Worm (Caenorhabditis elegans) whole organism, L2 larva: Measurements from ENCODE around the gene stn-2.
A peak's percentile ranks its signal among the peaks of the same experiment; 100 is the strongest.
"Not testable (repeated sequence)": the region's sequence is repeated elsewhere in the genome, so short reads cannot be mapped to it uniquely, and the experiment has no call there.

ENCODE experiments used
- C34F6.9 ChIP-seq: fragments of 150-350 bp; optimal IDR thresholded peaks from 2 replicates; lab custom pipeline; 2014; ENCODE audit warnings: missing biosample characterization, missing genetic modification characterization
- F13H6.1 ChIP-seq: sonication (generic microtip); optimal IDR thresholded peaks from 2 replicates; lab custom pipeline; 2016; ENCODE audit warnings: missing genetic modification characterization, missing compliant biosample characterization
- R02D3.7 ChIP-seq: fragments of 150-350 bp; optimal IDR thresholded peaks from 2 replicates; lab custom pipeline; 2014; ENCODE audit warnings: missing biosample characterization, missing genetic modification characterization
- Y55F3AM.14 ChIP-seq: fragments of 200-800 bp; sonication (Bioruptor generic); optimal IDR thresholded peaks from 2 replicates; lab custom pipeline; 2018; ENCODE audit warnings: mild to moderate bottlenecking, missing genetic modification characterization, missing compliant biosample characterization
- ZK546.5 ChIP-seq: sonication (generic microtip); optimal IDR thresholded peaks from 2 replicates; lab custom pipeline; 2017; ENCODE audit warnings: missing biosample characterization, missing genetic modification characterization
- alr-1 ChIP-seq: fragments of 150-350 bp; optimal IDR thresholded peaks from 2 replicates; lab custom pipeline; 2014; ENCODE audit warnings: missing biosample characterization, missing genetic modification characterization
- aly-2 ChIP-seq: fragments of 150-350 bp; optimal IDR thresholded peaks from 2 replicates; lab custom pipeline; 2014; ENCODE audit warnings: missing biosample characterization, missing genetic modification characterization
- ama-1 ChIP-seq: fragments of 150-350 bp; optimal IDR thresholded peaks from 2 replicates; lab custom pipeline; 2018; ENCODE audit warnings: inconsistent platforms
- blmp-1 ChIP-seq: sonication (generic microtip); optimal IDR thresholded peaks from 2 replicates; lab custom pipeline; 2017; ENCODE audit warnings: missing genetic modification characterization, mild to moderate bottlenecking, missing compliant biosample characterization, antibody characterized with exemption, moderate library complexity; ENCODE audit not compliant: insufficient read depth
- ceh-16 ChIP-seq: fragments of 150-350 bp; optimal IDR thresholded peaks from 2 replicates; lab custom pipeline; 2014; ENCODE audit warnings: missing biosample characterization, missing genetic modification characterization
- ceh-82 ChIP-seq: fragments of 150-350 bp; optimal IDR thresholded peaks from 2 replicates; lab custom pipeline; 2014; ENCODE audit warnings: missing biosample characterization, missing genetic modification characterization
- crh-2 ChIP-seq: sonication (generic microtip); optimal IDR thresholded peaks from 2 replicates; lab custom pipeline; 2017; ENCODE audit warnings: missing biosample characterization, missing genetic modification characterization
- dmd-4 ChIP-seq: sonication (generic microtip); optimal IDR thresholded peaks from 2 replicates; lab custom pipeline; 2017; ENCODE audit warnings: missing biosample characterization, missing genetic modification characterization
- elt-1 ChIP-seq: fragments of 150-350 bp; optimal IDR thresholded peaks from 2 replicates; lab custom pipeline; 2014; ENCODE audit warnings: missing biosample characterization, missing genetic modification characterization
- elt-3 ChIP-seq: sonication (generic microtip); optimal IDR thresholded peaks from 2 replicates; lab custom pipeline; 2017; ENCODE audit warnings: missing biosample characterization, missing genetic modification characterization
- gmeb-1 ChIP-seq: fragments of 150-350 bp; optimal IDR thresholded peaks from 2 replicates; lab custom pipeline; 2014; ENCODE audit warnings: missing biosample characterization, missing genetic modification characterization
- lin-11 ChIP-seq: fragments of 150-350 bp; sonication (generic microtip); optimal IDR thresholded peaks from 2 replicates; lab custom pipeline; 2014; ENCODE audit warnings: missing biosample characterization, missing genetic modification characterization, inconsistent platforms, mixed read lengths
- lin-13 ChIP-seq: fragments of 150-350 bp; optimal IDR thresholded peaks from 2 replicates; lab custom pipeline; 2014; ENCODE audit warnings: missing biosample characterization, missing genetic modification reagents, missing genetic modification characterization
- lin-39 ChIP-seq: fragments of 150-350 bp; optimal IDR thresholded peaks from 2 replicates; lab custom pipeline; 2014; ENCODE audit warnings: missing biosample characterization, missing genetic modification reagents, missing genetic modification characterization
- lsy-2 ChIP-seq, 2 experiments: fragments of 150-350 bp in 1 of 2; sonication (generic microtip) in 1 of 2; optimal IDR thresholded peaks; 2 replicates each; lab custom pipeline; 2014 to 2017; ENCODE audit warnings: missing biosample characterization in 2 of 2, missing genetic modification characterization in 2 of 2
- mab-5 ChIP-seq: fragments of 150-350 bp; optimal IDR thresholded peaks from 2 replicates; lab custom pipeline; 2014; ENCODE audit warnings: missing biosample characterization, missing genetic modification characterization
- mbf-1 ChIP-seq: sonication (generic microtip); optimal IDR thresholded peaks from 2 replicates; lab custom pipeline; 2017; ENCODE audit warnings: missing biosample characterization, missing genetic modification characterization
- mdl-1 ChIP-seq, 2 experiments: fragments of 150-350 bp in 1 of 2; sonication (generic microtip) in 1 of 2; optimal IDR thresholded peaks; 2 replicates each; lab custom pipeline; 2017; ENCODE audit warnings: missing biosample characterization in 2 of 2, missing genetic modification characterization in 2 of 2
- nhr-10 ChIP-seq: sonication (generic microtip); optimal IDR thresholded peaks from 2 replicates; lab custom pipeline; 2017; ENCODE audit warnings: missing biosample characterization, missing genetic modification characterization
- nhr-11 ChIP-seq: fragments of 150-350 bp; optimal IDR thresholded peaks from 2 replicates; lab custom pipeline; 2014; ENCODE audit warnings: missing biosample characterization, missing genetic modification characterization
- nhr-12 ChIP-seq: fragments of 150-350 bp; optimal IDR thresholded peaks from 2 replicates; lab custom pipeline; 2014; ENCODE audit warnings: missing biosample characterization, missing genetic modification characterization
- nhr-129 ChIP-seq: fragments of 150-350 bp; optimal IDR thresholded peaks from 2 replicates; lab custom pipeline; 2014; ENCODE audit warnings: missing biosample characterization, missing genetic modification characterization
- nhr-21 ChIP-seq: fragments of 150-350 bp; optimal IDR thresholded peaks from 2 replicates; lab custom pipeline; 2014; ENCODE audit warnings: missing biosample characterization, missing genetic modification characterization
- nhr-23 ChIP-seq: fragments of 150-350 bp; optimal IDR thresholded peaks from 2 replicates; lab custom pipeline; 2014; ENCODE audit warnings: missing biosample characterization, missing genetic modification reagents, missing genetic modification characterization
- nhr-237 ChIP-seq: fragments of 150-350 bp; optimal IDR thresholded peaks from 2 replicates; lab custom pipeline; 2014; ENCODE audit warnings: missing biosample characterization, missing genetic modification characterization
- nhr-25 ChIP-seq: fragments of 150-350 bp; sonication (generic microtip); optimal IDR thresholded peaks from 3 replicates; lab custom pipeline; 2014; ENCODE audit warnings: missing biosample characterization, missing genetic modification characterization
- nhr-6 ChIP-seq: fragments of 150-350 bp; optimal IDR thresholded peaks from 2 replicates; lab custom pipeline; 2014; ENCODE audit warnings: missing biosample characterization, missing genetic modification characterization
- nhr-77 ChIP-seq: fragments of 150-350 bp; optimal IDR thresholded peaks from 2 replicates; lab custom pipeline; 2014; ENCODE audit warnings: missing biosample characterization, missing genetic modification characterization
- peb-1 ChIP-seq: fragments of 150-350 bp; optimal IDR thresholded peaks from 2 replicates; lab custom pipeline; 2014; ENCODE audit warnings: missing biosample characterization, missing genetic modification characterization
- sem-4 ChIP-seq: fragments of 150-350 bp; optimal IDR thresholded peaks from 2 replicates; lab custom pipeline; 2014; ENCODE audit warnings: missing biosample characterization, missing genetic modification reagents, missing genetic modification characterization
- skn-1 ChIP-seq: sonication (generic microtip); optimal IDR thresholded peaks from 2 replicates; lab custom pipeline; 2017; ENCODE audit warnings: missing biosample characterization, missing genetic modification characterization
- sma-3 ChIP-seq: sonication (generic microtip); optimal IDR thresholded peaks from 2 replicates; lab custom pipeline; 2016; ENCODE audit warnings: missing genetic modification reagents, missing genetic modification characterization, missing compliant biosample characterization
- snpc-4 ChIP-seq: fragments of 150-350 bp; optimal IDR thresholded peaks from 2 replicates; lab custom pipeline; 2014; ENCODE audit warnings: missing biosample characterization, missing genetic modification characterization
- unc-39 ChIP-seq: fragments of 150-350 bp; optimal IDR thresholded peaks from 2 replicates; lab custom pipeline; 2014; ENCODE audit warnings: missing biosample characterization, missing genetic modification characterization
- unc-55 ChIP-seq: fragments of 150-350 bp; sonication (generic microtip); optimal IDR thresholded peaks from 3 replicates; lab custom pipeline; 2014; ENCODE audit warnings: missing biosample characterization, missing genetic modification reagents, missing genetic modification characterization
- unc-62 ChIP-seq: fragments of 150-350 bp; optimal IDR thresholded peaks from 2 replicates; lab custom pipeline; 2014; ENCODE audit warnings: missing biosample characterization, missing genetic modification reagents, missing genetic modification characterization
- zag-1 ChIP-seq: fragments of 150-350 bp; optimal IDR thresholded peaks from 2 replicates; lab custom pipeline; 2014; ENCODE audit warnings: missing biosample characterization, missing genetic modification characterization
- ztf-1 ChIP-seq: fragments of 200-800 bp; sonication (Bioruptor generic); conservative IDR thresholded peaks from 2 replicates; pipeline ENCODE4 v1.3.6; 2022; ENCODE audit warnings: missing genetic modification characterization, missing compliant biosample characterization
- ztf-11 ChIP-seq: sonication (generic microtip); optimal IDR thresholded peaks from 2 replicates; lab custom pipeline; 2017; ENCODE audit warnings: missing biosample characterization, missing genetic modification characterization
- ztf-4 ChIP-seq: fragments of 150-350 bp; optimal IDR thresholded peaks from 2 replicates; lab custom pipeline; 2014; ENCODE audit warnings: missing biosample characterization, missing genetic modification characterization

stn-2 gene

DNA sequence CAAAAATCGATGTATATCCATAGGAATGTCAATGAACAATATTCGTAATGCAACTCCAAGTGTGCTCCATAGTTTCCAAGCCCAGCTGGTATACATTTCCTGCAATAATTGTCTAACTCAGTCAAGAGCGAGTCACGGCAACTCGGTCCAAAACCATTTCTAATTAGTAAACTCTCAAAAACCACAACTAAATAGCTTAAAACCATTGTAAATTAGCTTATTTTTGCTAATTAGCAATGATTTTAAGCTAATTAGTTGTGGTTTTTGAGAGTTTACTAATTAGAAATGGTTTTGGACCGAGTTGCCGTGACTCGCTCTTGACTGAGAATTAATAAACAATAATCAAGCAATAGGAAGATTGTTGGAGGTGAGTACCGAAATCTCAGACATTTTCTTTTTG lies 15.6 kb downstream of the stn-2 start, which contains the start of gene dhs-29:
Gene dhs-29, minus strand, starts transcription at position 101 of the 400 bp plus-strand sequence.
- not testable (repeated sequence) for TF ChIP-seq dmd-4, nhr-12, gmeb-1 (tag; lab: Kevin White, UChicago)
- TF ChIP-seq, all 48 proteins: peak for 0; not testable (repeated sequence) for 48

DNA sequence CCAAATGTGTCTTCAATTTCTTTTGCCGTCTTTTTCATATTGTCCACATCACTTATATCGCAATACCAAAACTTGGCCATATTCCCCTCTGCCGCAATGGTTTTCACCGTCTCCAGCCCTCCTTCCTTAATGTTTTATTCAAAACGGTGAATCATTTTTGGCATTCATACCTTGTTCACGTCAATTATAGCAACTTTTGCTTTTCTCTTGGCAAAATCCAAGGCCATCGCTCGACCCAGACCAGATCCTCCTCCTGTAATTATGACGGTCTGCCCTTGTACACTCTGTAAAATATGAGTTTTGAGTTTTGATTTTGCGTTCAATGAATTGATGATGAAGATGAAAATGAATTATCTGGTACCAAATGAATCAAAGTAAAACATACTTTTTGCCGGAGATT lies 16.0 kb downstream of the stn-2 start:
- TF ChIP-seq ztf-4 (tag; lab: Kevin White, UChicago) (no peak), ama-1 (lab: Kevin White, UChicago) (no peak), F13H6.1 (tag; lab: Kevin White, UChicago) (no peak), crh-2 (tag; lab: Kevin White, UChicago) (no peak), unc-39 (no peak), R02D3.7 (no peak), nhr-12 (tag; lab: Kevin White, UChicago) (no peak), elt-1 (tag; lab: Kevin White, UChicago) (no peak), nhr-10 (tag; lab: Kevin White, UChicago) (no peak), ztf-1 (GFP tag; lab: Robert Waterston, UW) (no peak), blmp-1 (tag; lab: Kevin White, UChicago) (no peak), sem-4 (tag; lab: Kevin White, UChicago) (no peak), nhr-21 (tag; lab: Kevin White, UChicago) (no peak), ceh-82 (tag; lab: Kevin White, UChicago) (no peak), mab-5 (tag; lab: Kevin White, UChicago) (no peak), C34F6.9 (tag; lab: Kevin White, UChicago) (no peak), nhr-25 (no peak)

DNA sequence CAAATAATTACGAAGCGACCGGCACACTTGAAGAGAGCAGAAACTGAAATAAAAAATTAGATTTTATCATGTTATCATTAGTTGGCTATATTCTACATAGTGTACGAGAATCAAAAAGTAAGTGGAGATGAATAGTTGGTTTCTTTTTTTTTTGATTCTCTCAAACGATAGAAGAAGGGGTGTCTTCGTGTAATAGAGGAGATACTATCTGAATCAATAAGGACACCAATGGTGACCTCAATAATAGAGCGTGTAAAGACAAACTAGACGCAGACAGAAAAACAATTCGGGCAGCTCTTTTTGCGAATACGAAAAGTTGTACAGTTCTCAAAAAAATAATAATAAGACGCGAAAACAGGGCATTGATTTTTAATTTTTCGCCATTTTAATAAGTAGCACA lies 17.9 kb downstream of the stn-2 start:
- TF ChIP-seq nhr-25 (peak; percentile 6), lsy-2 (tag; optimal IDR thresholded peaks at IDR 0.05; lab: Kevin White, UChicago) (peak in 1 of 2 experiments; percentile 4), mbf-1 (tag; lab: Kevin White, UChicago) (no peak), nhr-237 (tag; lab: Kevin White, UChicago) (no peak)

DNA sequence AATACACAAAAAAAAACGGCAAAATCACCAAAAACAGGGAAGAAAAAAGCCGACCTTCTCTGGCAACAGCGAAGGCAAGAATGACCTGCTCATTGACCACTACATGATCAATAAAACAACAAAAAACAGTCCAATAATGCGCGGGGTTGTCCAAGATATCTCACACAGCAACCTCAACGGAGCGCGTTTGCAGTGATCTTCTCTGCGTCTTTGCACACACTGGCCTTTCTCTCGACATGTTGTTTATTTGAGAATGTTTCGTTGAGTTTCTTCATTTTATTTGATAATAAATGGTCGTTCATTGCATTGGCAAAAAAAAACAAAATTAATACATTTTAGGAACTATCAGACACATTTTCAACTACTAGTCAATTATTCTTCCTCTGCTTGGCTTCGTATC lies 18.8 kb downstream of the stn-2 start:
- TF ChIP-seq aly-2 (tag; lab: Kevin White, UChicago) (no peak), lin-11 (tag; lab: Kevin White, UChicago) (no peak), ceh-82 (tag; lab: Kevin White, UChicago) (no peak), F13H6.1 (tag; lab: Kevin White, UChicago) (peak; percentile 19), skn-1 (tag; lab: Kevin White, UChicago) (no peak), nhr-6 (no peak), ztf-4 (tag; lab: Kevin White, UChicago) (no peak), nhr-77 (tag; lab: Kevin White, UChicago) (no peak), unc-55 (GFP tag; lab: Kevin White, UChicago) (peak; percentile 58), peb-1 (tag; lab: Kevin White, UChicago) (no peak), ztf-11 (tag; lab: Kevin White, UChicago) (no peak), nhr-25 (peak; percentile 10), C34F6.9 (tag; lab: Kevin White, UChicago) (peak; percentile 4), gmeb-1 (tag; lab: Kevin White, UChicago) (peak; percentile 48), alr-1 (tag; lab: Kevin White, UChicago) (no peak), nhr-21 (tag; lab: Kevin White, UChicago) (peak; percentile 24), Y55F3AM.14 (GFP tag; lab: Kevin White, UChicago) (no peak), ZK546.5 (tag; lab: Kevin White, UChicago) (no peak), elt-3 (tag; lab: Kevin White, UChicago) (no peak), elt-1 (tag; lab: Kevin White, UChicago) (no peak), sem-4 (tag; lab: Kevin White, UChicago) (no peak), unc-39 (no peak), ztf-1 (GFP tag; lab: Robert Waterston, UW) (no peak), nhr-23 (no peak), R02D3.7 (no peak), nhr-237 (tag; lab: Kevin White, UChicago) (no peak), nhr-129 (tag; lab: Kevin White, UChicago) (peak; percentile 75), ama-1 (lab: Kevin White, UChicago) (no peak), nhr-12 (tag; lab: Kevin White, UChicago) (no peak), nhr-10 (tag; lab: Kevin White, UChicago) (no peak), lin-39 (no peak), unc-62 (no peak), blmp-1 (tag; lab: Kevin White, UChicago) (peak; percentile 23), ceh-16 (tag; lab: Kevin White, UChicago) (no peak), lsy-2 (tag; optimal IDR thresholded peaks at IDR 0.05; lab: Kevin White, UChicago) (peak in 1 of 2 experiments; percentile 26), dmd-4 (tag; lab: Kevin White, UChicago) (no peak), zag-1 (no peak), snpc-4 (tag; lab: Kevin White, UChicago) (no peak), sma-3 (GFP tag; lab: Kevin White, UChicago) (peak; percentile 31), mbf-1 (tag; lab: Kevin White, UChicago) (no peak), nhr-11 (tag; lab: Kevin White, UChicago) (no peak), mdl-1 (tag; optimal IDR thresholded peaks at IDR 0.05; lab: Kevin White, UChicago) (no peak), lin-13 (GFP tag; lab: Kevin White, UChicago) (peak; percentile 62)
